Worm (Caenorhabditis elegans) whole organism, midembryonic: ENCODE data around the gene grd-12.

Experiments
- T22C8.4 ChIP-seq: fragments of 200-800 bp; sonication (Bioruptor generic); IDR thresholded peaks from 2 replicates; pipeline ENCODE4 v1.3.6; 2022; ENCODE audit warnings: missing genetic modification characterization, missing compliant biosample characterization
- cog-1 ChIP-seq: sonication (generic microtip); optimal IDR thresholded peaks from 2 replicates; lab custom pipeline; 2016; ENCODE audit warnings: missing genetic modification characterization, missing compliant biosample characterization
- flt-1 ChIP-seq: fragments of 200-800 bp; sonication (Bioruptor generic); IDR thresholded peaks from 2 replicates; pipeline ENCODE4 v1.3.6; 2022; ENCODE audit warnings: missing genetic modification characterization, missing compliant biosample characterization
- klf-2 ChIP-seq: fragments of 200-800 bp; sonication (Bioruptor generic); conservative IDR thresholded peaks from 2 replicates; pipeline ENCODE4 v1.3.6; 2022; ENCODE audit warnings: missing genetic modification reagents, missing genetic modification characterization, missing compliant biosample characterization
- med-1 ChIP-seq: sonication (generic microtip); optimal IDR thresholded peaks from 2 replicates; lab custom pipeline; 2017; ENCODE audit warnings: missing genetic modification characterization, mild to moderate bottlenecking, missing compliant biosample characterization, antibody characterized with exemption, missing genetic modification reagents; ENCODE audit not compliant: insufficient read depth
- ref-1 ChIP-seq: fragments of 200-800 bp; sonication (Bioruptor generic); conservative IDR thresholded peaks from 2 replicates; pipeline ENCODE4 v1.3.6; 2022; ENCODE audit warnings: missing genetic modification reagents, missing genetic modification characterization, missing compliant biosample characterization
- tab-1 ChIP-seq: fragments of 200-800 bp; sonication (Bioruptor generic); IDR thresholded peaks from 2 replicates; pipeline ENCODE4 v1.3.6; 2022; ENCODE audit warnings: missing genetic modification characterization, missing compliant biosample characterization
- ztf-23 ChIP-seq: fragments of 200-800 bp; sonication (Bioruptor generic); IDR thresholded peaks from 2 replicates; pipeline ENCODE4 v1.3.6; 2022; ENCODE audit warnings: missing genetic modification reagents, missing genetic modification characterization, missing compliant biosample characterization
- ztf-29 ChIP-seq: fragments of 200-800 bp; sonication (Bioruptor generic); IDR thresholded peaks from 2 replicates; pipeline ENCODE4 v1.3.6; 2022; ENCODE audit warnings: missing genetic modification reagents, missing genetic modification characterization, missing compliant biosample characterization

grd-12 gene

DNA sequence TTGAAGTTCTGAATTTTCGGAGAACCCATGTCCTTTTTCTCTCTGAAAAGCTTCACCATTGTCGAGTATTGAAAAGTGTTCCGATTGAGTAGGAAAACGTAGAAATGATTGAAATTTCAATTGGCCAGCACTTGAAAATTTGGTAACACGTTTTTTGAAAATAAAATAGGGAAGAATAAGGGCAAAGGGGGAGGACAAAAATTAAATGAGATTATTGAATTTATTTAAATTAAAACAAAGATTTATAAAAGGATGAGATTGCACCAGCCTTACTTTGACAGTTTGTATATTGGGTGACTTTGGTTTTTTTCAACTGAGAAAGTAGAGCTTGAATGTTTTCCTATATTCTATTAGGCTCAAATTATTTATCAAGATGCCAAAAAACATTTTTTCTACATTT is 35.9 kb downstream of the grd-12 start, which contains the start of gene obr-2:
Gene obr-2, minus strand, starts transcription at position 101 of the 400 bp plus-strand sequence.
- TF ChIP-seq cog-1 (tag; lab: Kevin White, UChicago) (no peak), med-1 (GFP tag; lab: Kevin White, UChicago) (no peak), ref-1 (no peak), flt-1 (no peak), ztf-29 (GFP tag; lab: Robert Waterston, UW) (no peak), ztf-23 (GFP tag; lab: Robert Waterston, UW) (no peak), T22C8.4 (GFP tag; lab: Robert Waterston, UW) (no peak), klf-2 (GFP tag; lab: Robert Waterston, UW) (no peak), tab-1 (no peak)

DNA sequence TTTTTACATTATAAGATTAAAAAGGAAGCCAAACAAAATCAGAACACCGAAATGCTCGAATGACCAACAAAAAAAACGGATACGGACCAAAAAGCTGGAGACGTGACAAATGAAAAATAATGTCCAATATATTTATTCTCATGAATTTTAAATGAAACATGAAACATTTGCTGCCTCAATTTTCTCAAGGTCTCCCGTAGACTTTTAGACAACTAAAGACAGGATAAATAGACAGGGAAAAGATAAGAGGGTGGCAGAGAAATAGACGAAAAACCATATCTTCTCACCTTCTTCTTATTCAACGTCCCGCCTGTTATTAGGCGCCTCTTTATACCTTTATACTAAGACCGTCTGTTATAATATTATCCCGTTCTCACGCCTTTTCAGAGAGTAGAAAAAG is 37.5 kb downstream of the grd-12 start:
- no peak for TF ChIP-seq klf-2 (GFP tag; lab: Robert Waterston, UW)
- TF ChIP-seq ztf-29 (GFP tag; lab: Robert Waterston, UW) = no peak
- TF ChIP-seq tab-1 = no peak
- TF ChIP-seq flt-1 = no peak
- no peak for TF ChIP-seq ref-1
- no peak for TF ChIP-seq med-1 (GFP tag; lab: Kevin White, UChicago)
- TF ChIP-seq cog-1 (tag; lab: Kevin White, UChicago) = no peak
- no peak for TF ChIP-seq ztf-23 (GFP tag; lab: Robert Waterston, UW)
- no peak for TF ChIP-seq T22C8.4 (GFP tag; lab: Robert Waterston, UW)

DNA sequence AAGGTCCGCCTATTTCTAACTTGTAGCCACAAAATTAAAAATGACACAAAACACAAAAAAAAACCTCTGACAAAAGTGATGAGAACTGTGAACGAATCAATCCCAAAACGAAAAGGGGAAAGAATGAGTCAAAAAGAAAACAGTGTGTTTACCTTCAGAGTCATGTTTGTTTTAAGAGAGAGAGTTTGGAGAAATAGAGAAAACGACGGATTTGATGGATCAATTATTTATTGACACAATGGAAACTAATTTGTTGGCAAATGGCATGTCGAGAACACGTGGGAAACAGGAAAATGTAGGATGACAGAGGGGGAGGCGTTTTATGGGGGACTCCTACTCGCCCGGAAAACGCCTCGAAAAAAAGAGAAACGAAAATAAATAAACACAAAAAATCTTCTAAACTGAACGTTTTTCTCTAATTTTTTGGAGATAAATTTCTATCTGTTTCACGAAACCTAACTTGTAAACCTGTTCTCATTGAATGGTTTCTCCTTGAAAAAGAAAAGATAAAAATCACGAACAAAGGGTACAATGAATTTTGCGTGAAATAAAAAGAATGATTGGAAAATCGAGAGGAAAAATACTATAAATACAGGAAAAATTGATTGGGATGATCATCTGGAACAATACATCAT is 38.6 kb downstream of the grd-12 start:
- TF ChIP-seq tab-1 (no peak), flt-1 (no peak), T22C8.4 (GFP tag; lab: Robert Waterston, UW) (no peak), klf-2 (GFP tag; lab: Robert Waterston, UW) (no peak)

DNA sequence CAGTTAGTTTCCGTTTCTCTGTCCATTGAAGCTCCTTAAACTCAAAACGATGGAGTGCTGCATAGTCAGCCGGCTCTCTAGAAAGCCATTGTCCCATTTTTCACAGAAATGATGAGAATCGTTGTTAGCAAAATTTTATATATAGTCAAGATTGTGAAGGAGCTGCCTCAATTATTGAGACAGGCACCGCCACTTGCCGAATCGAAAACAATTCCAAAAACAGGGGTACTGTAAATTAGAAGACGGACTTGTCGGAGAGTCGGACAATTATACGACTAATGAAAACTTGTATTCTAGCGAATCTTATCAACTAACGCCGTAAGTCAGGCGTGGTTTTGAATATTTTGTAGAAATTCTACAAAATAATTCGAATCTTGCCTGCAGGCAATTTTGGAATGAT is 41.9 kb downstream of the grd-12 start, which contains the start of gene F14H8.2:
Gene F14H8.2, minus strand, starts transcription at position 101 of the 400 bp plus-strand sequence.
- TF ChIP-seq cog-1 (tag; lab: Kevin White, UChicago) (no peak), ztf-23 (GFP tag; lab: Robert Waterston, UW) (no peak), flt-1 (no peak), ref-1 (no peak), T22C8.4 (GFP tag; lab: Robert Waterston, UW) (no peak), tab-1 (no peak), ztf-29 (GFP tag; lab: Robert Waterston, UW) (no peak), med-1 (GFP tag; lab: Kevin White, UChicago) (no peak), klf-2 (GFP tag; lab: Robert Waterston, UW) (no peak)

DNA sequence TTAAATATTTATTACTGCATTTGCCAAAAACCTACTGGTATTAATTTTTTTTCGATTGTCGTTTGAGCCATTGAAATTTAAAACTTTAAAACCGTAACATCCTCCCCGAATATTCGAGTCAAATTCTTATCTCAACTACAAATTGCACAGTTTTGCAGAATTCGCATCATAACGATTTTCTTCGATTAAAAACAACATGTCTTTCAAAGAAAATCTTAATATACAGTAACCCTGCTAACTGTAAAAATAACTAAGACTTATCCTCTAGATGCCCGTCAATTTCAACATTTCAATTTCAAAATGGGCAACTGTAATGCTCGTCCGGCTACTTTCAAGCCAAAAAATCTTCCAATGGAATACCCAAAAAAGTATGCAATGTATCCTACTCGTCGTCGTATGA is 42.4 kb downstream of the grd-12 start, which contains the start of gene F14H8.5:
Gene F14H8.5, plus strand, starts transcription at position 301 of the 400 bp plus-strand sequence.
- no peak for TF ChIP-seq tab-1
- TF ChIP-seq med-1 (GFP tag; lab: Kevin White, UChicago) = no peak
- TF ChIP-seq ztf-23 (GFP tag; lab: Robert Waterston, UW) = no peak
- no peak for TF ChIP-seq ztf-29 (GFP tag; lab: Robert Waterston, UW)
- TF ChIP-seq cog-1 (tag; lab: Kevin White, UChicago) = no peak
- no peak for TF ChIP-seq ref-1
- no peak for TF ChIP-seq flt-1
- TF ChIP-seq T22C8.4 (GFP tag; lab: Robert Waterston, UW) = no peak
- no peak for TF ChIP-seq klf-2 (GFP tag; lab: Robert Waterston, UW)

DNA sequence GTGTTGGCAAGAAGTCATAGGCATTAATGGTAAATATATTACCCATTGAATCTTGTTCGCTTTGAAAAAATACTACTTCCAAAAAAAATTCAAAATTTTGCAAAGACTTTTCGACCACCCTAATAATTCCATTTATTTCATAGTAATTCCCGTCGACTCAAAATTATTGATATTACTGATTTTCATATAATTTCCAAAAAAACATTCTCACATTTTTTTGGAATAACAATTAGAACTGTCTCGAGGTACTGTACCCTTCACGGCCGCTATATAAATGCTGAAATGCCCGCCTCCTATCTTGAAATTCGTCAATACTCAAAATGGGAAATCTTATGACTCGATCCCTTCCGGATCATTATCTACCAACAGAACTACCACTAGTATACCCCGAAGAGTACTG is 45.2 kb downstream of the grd-12 start, which contains the start of gene F14H8.4:
Gene F14H8.4, plus strand, starts transcription at position 301 of the 400 bp plus-strand sequence.
- TF ChIP-seq flt-1 = no peak
- no peak for TF ChIP-seq cog-1 (tag; lab: Kevin White, UChicago)
- no peak for TF ChIP-seq ztf-29 (GFP tag; lab: Robert Waterston, UW)
- no peak for TF ChIP-seq T22C8.4 (GFP tag; lab: Robert Waterston, UW)
- TF ChIP-seq med-1 (GFP tag; lab: Kevin White, UChicago) = no peak
- no peak for TF ChIP-seq tab-1
- no peak for TF ChIP-seq klf-2 (GFP tag; lab: Robert Waterston, UW)

DNA sequence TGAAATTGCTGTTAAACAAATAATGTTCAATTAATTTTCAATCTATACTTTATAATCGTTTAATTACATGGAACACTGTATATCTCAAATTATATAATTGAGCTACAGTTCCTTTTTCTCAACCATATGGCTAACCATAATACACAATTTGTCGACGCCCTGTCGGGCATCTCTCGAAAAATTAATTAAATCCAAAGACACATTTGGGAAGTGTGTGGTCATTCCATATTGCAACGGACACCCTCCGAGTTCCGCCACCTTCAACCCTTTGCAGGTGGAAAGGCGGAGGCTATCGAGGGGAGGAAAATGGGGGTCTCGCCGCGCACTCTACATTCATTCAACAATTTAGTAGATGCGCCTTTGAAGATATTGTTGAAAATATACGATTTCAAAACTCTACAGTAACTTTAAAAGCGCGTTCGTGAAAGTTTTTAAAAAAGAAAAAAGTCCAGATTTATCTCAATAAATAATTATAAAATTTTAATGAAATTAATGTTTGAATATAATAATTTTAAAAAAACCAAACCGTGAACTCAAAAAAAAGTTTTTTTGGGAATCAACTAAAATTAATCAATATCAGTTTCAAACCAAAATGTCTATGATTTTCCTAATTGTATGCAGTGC is 50.7 kb downstream of the grd-12 start, which contains the start of gene F14H8.8:
Gene F14H8.8, plus strand, starts transcription at position 574 of the 624 bp plus-strand sequence.
- TF ChIP-seq flt-1 (no peak), ztf-29 (GFP tag; lab: Robert Waterston, UW) (no peak), ref-1 (no peak), ztf-23 (GFP tag; lab: Robert Waterston, UW) (no peak), klf-2 (GFP tag; lab: Robert Waterston, UW) (no peak), med-1 (GFP tag; lab: Kevin White, UChicago) (no peak), T22C8.4 (GFP tag; lab: Robert Waterston, UW) (no peak), tab-1 (no peak), cog-1 (tag; lab: Kevin White, UChicago) (no peak)
